ENCODE assay signal across 2 fruit fly cellular contexts in genomic region chrX:15385176-15386056, dm6.
A peak's percentile ranks its signal among the peaks of the same experiment; 100 is the strongest.
TF ChIP-seq lines count a peak whose summit lies in the region.

TSS of gene CG9164 (minus strand) at chrX:15385441.

- TF ChIP-seq CTCF in whole organism, embryonic (GFP tag; optimal IDR thresholded peaks at IDR 0.05; lab: Kevin White, UChicago) = peak; percentile 88

TF ChIP-seq in whole organism, embryonic, 481 proteins besides CTCF, POLR2A, EP300 and RAD21:
- no peak for TF ChIP-seq B-H1 (GFP tag; IDR thresholded peaks at IDR 0.05; lab: Robert Waterston, UW)
- no peak for TF ChIP-seq CG10267 (tag; optimal IDR thresholded peaks at IDR 0.05; lab: Kevin White, UChicago)
- no peak for TF ChIP-seq lmd (GFP tag; IDR thresholded peaks at IDR 0.05; lab: Robert Waterston, UW)
- peak; percentile 16 for TF ChIP-seq sens (GFP tag; lab: Kevin White, UChicago)
- peak; percentile 27; the same call in 1 of the 2 replicates for TF ChIP-seq amos (GFP tag; IDR thresholded peaks at IDR 0.05; lab: Robert Waterston, UW; ENCODE audit: partially characterized antibody)
- peak; percentile 31 for TF ChIP-seq Hmr (GFP tag; optimal IDR thresholded peaks at IDR 0.05; lab: Kevin White, UChicago)
- TF ChIP-seq Deaf1 (tag; optimal IDR thresholded peaks at IDR 0.05; lab: Kevin White, UChicago) = peak; percentile 74
- TF ChIP-seq CG10543 (GFP tag; optimal IDR thresholded peaks at IDR 0.05; lab: Kevin White, UChicago) = peak; percentile 58
- TF ChIP-seq sr (GFP tag; IDR thresholded peaks at IDR 0.05; lab: Robert Waterston, UW) = peak; percentile 50; the same call in 1 of the 3 replicates
- peak; percentile 76 for TF ChIP-seq onecut (GFP tag; IDR thresholded peaks at IDR 0.05; lab: Robert Waterston, UW)
- TF ChIP-seq slou (GFP tag; optimal IDR thresholded peaks at IDR 0.05; lab: Kevin White, UChicago) = no peak
- peak; percentile 67 for TF ChIP-seq CG7372 (GFP tag; IDR thresholded peaks at IDR 0.05; lab: Robert Waterston, UW)
- peak; percentile 17 for TF ChIP-seq pzg (GFP tag; optimal IDR thresholded peaks at IDR 0.05; lab: Kevin White, UChicago)
- peak; percentile 63 for TF ChIP-seq seq (GFP tag; IDR thresholded peaks at IDR 0.05; lab: Robert Waterston, UW)
- TF ChIP-seq CG14667 (GFP tag; IDR thresholded peaks at IDR 0.05; lab: Robert Waterston, UW) = no peak
- peak; percentile 1 for TF ChIP-seq sqz (GFP tag; optimal IDR thresholded peaks at IDR 0.05; lab: Kevin White, UChicago)
- TF ChIP-seq HmgD (GFP tag; optimal IDR thresholded peaks at IDR 0.05; lab: Kevin White, UChicago) = no peak
- peak; percentile 70 for TF ChIP-seq Bgb (GFP tag; IDR thresholded peaks at IDR 0.05; lab: Robert Waterston, UW; ENCODE audit: partially characterized antibody)
- 0 out of 2 replicates have a peak, but pooled peaks have one; percentile 11 for TF ChIP-seq Dref (GFP tag; IDR thresholded peaks at IDR 0.05; lab: Robert Waterston, UW)
- no peak for TF ChIP-seq Nf-YB (GFP tag; optimal IDR thresholded peaks at IDR 0.05; lab: Kevin White, UChicago)
- peak; percentile 34 for TF ChIP-seq CG17385 (GFP tag; optimal IDR thresholded peaks at IDR 0.05; lab: Kevin White, UChicago)
- peak; percentile 77 for TF ChIP-seq Adf1 (GFP tag; IDR thresholded peaks at IDR 0.05; lab: Robert Waterston, UW)
- TF ChIP-seq ewg (GFP tag; optimal IDR thresholded peaks at IDR 0.05; lab: Kevin White, UChicago) = peak; percentile 98
- TF ChIP-seq CG14710 (tag; optimal IDR thresholded peaks at IDR 0.05; lab: Kevin White, UChicago) = no peak
- TF ChIP-seq CG10979 (tag; optimal IDR thresholded peaks at IDR 0.05; lab: Kevin White, UChicago) = peak; percentile 84
- no peak for TF ChIP-seq Dbx (GFP tag; IDR thresholded peaks at IDR 0.05; lab: Robert Waterston, UW)
- peak; percentile 19; the same call in 1 of the 2 replicates for TF ChIP-seq slbo (GFP tag; IDR thresholded peaks at IDR 0.05; lab: Robert Waterston, UW)
- TF ChIP-seq Med (GFP tag; lab: Kevin White, UChicago) = peak; percentile 40
- peak; percentile 63; the same call in 1 of the 3 replicates for TF ChIP-seq CG6175 (GFP tag; IDR thresholded peaks at IDR 0.05; lab: Robert Waterston, UW)
- TF ChIP-seq CG15514 (GFP tag; optimal IDR thresholded peaks at IDR 0.05; lab: Kevin White, UChicago) = peak; percentile 4
- peak; percentile 38; the same call in 1 of the 2 replicates for TF ChIP-seq bbx (GFP tag; IDR thresholded peaks at IDR 0.05; lab: Robert Waterston, UW; ENCODE audit: partially characterized antibody)
- TF ChIP-seq tap (tag; optimal IDR thresholded peaks at IDR 0.05; lab: Kevin White, UChicago) = no peak
- peak in 1 of 2 experiments; percentile 17 for TF ChIP-seq crp (GFP tag; optimal IDR thresholded peaks at IDR 0.05; lab: Kevin White, UChicago)
TF ChIP-seq in whole organism, embryonic: peak in this region for 23.

TF ChIP-seq in whole organism, prepupa, 60 proteins besides CTCF, POLR2A, EP300 and RAD21:
- TF ChIP-seq Eip78C (GFP tag; lab: Kevin White, UChicago) (peak; percentile 9), svp (GFP tag; lab: Kevin White, UChicago) (no peak), dsx (GFP tag; optimal IDR thresholded peaks at IDR 0.05; lab: Kevin White, UChicago; ENCODE audit: poor library complexity, severe bottlenecking) (no peak)
